Worm (Caenorhabditis elegans) whole organism, midembryonic: ENCODE data around the gene egl-43.

ENCODE experiments used
- T22C8.4 ChIP-seq: fragments of 200-800 bp; sonication (Bioruptor generic); IDR thresholded peaks from 2 replicates; pipeline ENCODE4 v1.3.6; 2022; ENCODE audit warnings: missing genetic modification characterization, missing compliant biosample characterization
- cog-1 ChIP-seq: sonication (generic microtip); optimal IDR thresholded peaks from 2 replicates; lab custom pipeline; 2016; ENCODE audit warnings: missing genetic modification characterization, missing compliant biosample characterization
- flt-1 ChIP-seq: fragments of 200-800 bp; sonication (Bioruptor generic); IDR thresholded peaks from 2 replicates; pipeline ENCODE4 v1.3.6; 2022; ENCODE audit warnings: missing genetic modification characterization, missing compliant biosample characterization
- klf-2 ChIP-seq: fragments of 200-800 bp; sonication (Bioruptor generic); conservative IDR thresholded peaks from 2 replicates; pipeline ENCODE4 v1.3.6; 2022; ENCODE audit warnings: missing genetic modification reagents, missing genetic modification characterization, missing compliant biosample characterization
- med-1 ChIP-seq: sonication (generic microtip); optimal IDR thresholded peaks from 2 replicates; lab custom pipeline; 2017; ENCODE audit warnings: missing genetic modification characterization, mild to moderate bottlenecking, missing compliant biosample characterization, antibody characterized with exemption, missing genetic modification reagents; ENCODE audit not compliant: insufficient read depth
- ref-1 ChIP-seq: fragments of 200-800 bp; sonication (Bioruptor generic); conservative IDR thresholded peaks from 2 replicates; pipeline ENCODE4 v1.3.6; 2022; ENCODE audit warnings: missing genetic modification reagents, missing genetic modification characterization, missing compliant biosample characterization
- tab-1 ChIP-seq: fragments of 200-800 bp; sonication (Bioruptor generic); IDR thresholded peaks from 2 replicates; pipeline ENCODE4 v1.3.6; 2022; ENCODE audit warnings: missing genetic modification characterization, missing compliant biosample characterization
- ztf-23 ChIP-seq: fragments of 200-800 bp; sonication (Bioruptor generic); IDR thresholded peaks from 2 replicates; pipeline ENCODE4 v1.3.6; 2022; ENCODE audit warnings: missing genetic modification reagents, missing genetic modification characterization, missing compliant biosample characterization
- ztf-29 ChIP-seq: fragments of 200-800 bp; sonication (Bioruptor generic); IDR thresholded peaks from 2 replicates; pipeline ENCODE4 v1.3.6; 2022; ENCODE audit warnings: missing genetic modification reagents, missing genetic modification characterization, missing compliant biosample characterization

The egl-43 gene

ce11 chrII:9934570-9934969 lies 20.4 kb upstream of the egl-43 start:
- TF ChIP-seq ztf-29 (GFP tag; lab: Robert Waterston, UW) (no peak), cog-1 (tag; lab: Kevin White, UChicago) (no peak), flt-1 (GFP tag; lab: Robert Waterston, UW) (no peak), klf-2 (no peak), med-1 (GFP tag; lab: Kevin White, UChicago) (no peak), ztf-23 (GFP tag; lab: Robert Waterston, UW) (no peak), ref-1 (GFP tag; lab: Robert Waterston, UW) (no peak)

DNA sequence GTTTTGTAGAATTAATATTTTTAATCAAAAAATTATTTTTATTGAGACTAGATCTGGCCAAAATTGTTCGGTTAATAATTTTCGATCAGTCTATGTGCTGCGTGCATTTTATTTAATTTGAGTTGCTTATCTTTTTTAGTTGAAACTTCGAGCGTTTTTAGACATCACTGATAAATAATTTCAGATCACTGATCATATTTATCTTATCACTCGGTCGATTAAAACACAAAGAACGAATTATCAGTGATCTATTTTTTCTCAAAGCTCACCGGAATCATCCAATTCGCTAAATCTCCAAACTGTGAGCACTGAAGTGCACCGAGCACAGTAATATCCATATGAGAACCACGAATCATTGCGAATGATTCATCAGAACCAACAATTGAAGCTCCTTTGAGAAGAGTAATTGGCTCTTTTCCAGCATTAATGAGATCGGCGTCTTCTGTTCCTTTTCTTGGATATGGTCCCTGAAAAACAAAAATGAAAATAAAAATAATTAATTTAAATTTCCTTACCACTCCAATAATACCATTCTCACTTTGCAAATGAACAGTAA lies 19.9 kb upstream of the egl-43 start:
- no peak for TF ChIP-seq cog-1 (tag; lab: Kevin White, UChicago)
- no peak for TF ChIP-seq flt-1 (GFP tag; lab: Robert Waterston, UW)
- TF ChIP-seq klf-2, result no peak
- no peak for TF ChIP-seq ztf-23 (GFP tag; lab: Robert Waterston, UW)
- TF ChIP-seq med-1 (GFP tag; lab: Kevin White, UChicago), result no peak
- TF ChIP-seq tab-1 (GFP tag; lab: Robert Waterston, UW), result no peak
- TF ChIP-seq ref-1 (GFP tag; lab: Robert Waterston, UW), result no peak
- no peak for TF ChIP-seq ztf-29 (GFP tag; lab: Robert Waterston, UW)
- TF ChIP-seq T22C8.4 (GFP tag; lab: Robert Waterston, UW), result no peak

DNA sequence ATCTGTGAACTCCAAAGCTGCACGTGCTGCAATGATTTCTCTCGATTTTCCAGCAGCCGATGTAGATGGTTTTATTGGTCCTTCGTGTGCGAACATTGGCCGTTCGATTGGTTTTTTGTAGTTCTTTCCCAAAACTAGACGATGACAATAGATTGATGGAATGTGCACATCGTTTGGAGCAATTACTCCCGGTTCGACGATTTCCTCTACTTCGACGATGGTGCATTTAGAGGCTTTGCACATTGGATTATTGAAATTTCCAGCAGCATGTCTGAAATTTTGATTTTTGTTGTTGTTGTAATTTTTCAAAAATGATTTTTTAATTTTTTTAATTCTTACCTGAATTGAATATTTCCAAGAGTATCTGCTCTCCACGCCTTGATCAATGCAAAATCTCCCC lies 19.3 kb upstream of the egl-43 start:
- TF ChIP-seq med-1 (GFP tag; lab: Kevin White, UChicago), result no peak
- no peak for TF ChIP-seq klf-2
- TF ChIP-seq cog-1 (tag; lab: Kevin White, UChicago), result no peak
- no peak for TF ChIP-seq T22C8.4 (GFP tag; lab: Robert Waterston, UW)
- no peak for TF ChIP-seq ztf-29 (GFP tag; lab: Robert Waterston, UW)
- TF ChIP-seq ref-1 (GFP tag; lab: Robert Waterston, UW), result no peak
- no peak for TF ChIP-seq ztf-23 (GFP tag; lab: Robert Waterston, UW)
- TF ChIP-seq tab-1 (GFP tag; lab: Robert Waterston, UW), result no peak
- no peak for TF ChIP-seq flt-1 (GFP tag; lab: Robert Waterston, UW)

DNA sequence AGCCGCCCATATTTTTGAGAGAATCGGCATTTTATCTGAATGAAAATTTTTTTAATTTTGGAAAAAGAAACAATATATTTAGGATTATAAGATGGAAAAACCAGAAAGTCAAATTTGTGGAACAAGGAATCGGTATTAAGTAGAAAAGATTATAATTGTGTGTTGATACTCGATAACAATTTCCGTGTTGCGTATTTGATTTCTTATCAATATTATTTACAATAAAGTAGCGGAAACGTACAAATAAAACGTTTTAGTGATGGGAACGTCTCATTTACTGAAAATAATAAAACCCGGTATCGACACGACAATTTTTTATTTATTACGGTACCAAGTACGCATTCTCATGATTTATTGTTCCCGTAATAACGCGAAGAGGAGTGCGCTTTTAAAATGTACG lies 18.1 kb upstream of the egl-43 start, which contains the start of gene C05C10.3:
C05C10.3 (minus strand) TSS at position 35 of the 400 bp plus-strand sequence.
- no peak for TF ChIP-seq med-1 (GFP tag; lab: Kevin White, UChicago)
- no peak for TF ChIP-seq ztf-23 (GFP tag; lab: Robert Waterston, UW)

DNA sequence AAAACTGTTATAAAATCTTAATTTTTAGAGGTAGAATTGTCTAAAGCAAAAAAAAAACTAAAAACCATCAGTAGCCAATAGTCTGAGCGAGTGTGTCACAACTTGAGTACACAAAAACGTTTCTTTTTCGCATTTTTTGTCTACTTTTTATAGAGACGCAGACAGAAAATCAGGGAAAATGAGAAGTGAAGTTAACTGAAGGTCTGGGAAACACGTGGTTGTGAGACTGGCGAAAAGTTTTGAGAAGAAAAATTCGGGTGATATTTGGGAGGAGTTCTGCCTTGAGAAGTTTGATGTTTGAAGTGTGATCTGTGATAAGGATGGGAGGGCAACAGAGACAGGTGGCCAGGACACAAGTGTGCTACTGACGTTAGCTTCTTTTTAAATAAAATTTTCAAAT lies 17.4 kb upstream of the egl-43 start:
- TF ChIP-seq ztf-23 (GFP tag; lab: Robert Waterston, UW) (no peak), cog-1 (tag; lab: Kevin White, UChicago) (no peak), klf-2 (no peak)

ce11 chrII:9938877-9939276 lies 16.1 kb upstream of the egl-43 start, which contains the start of the genes C05C10.7 and C05C10.5:
Gene C05C10.7, minus strand, starts transcription at chrII:9938971.
Gene C05C10.5, plus strand, starts transcription at chrII:9939040.
- TF ChIP-seq klf-2, result no peak
- TF ChIP-seq ref-1 (GFP tag; lab: Robert Waterston, UW), result no peak
- TF ChIP-seq tab-1 (GFP tag; lab: Robert Waterston, UW), result no peak
- no peak for TF ChIP-seq ztf-29 (GFP tag; lab: Robert Waterston, UW)
- no peak for TF ChIP-seq ztf-23 (GFP tag; lab: Robert Waterston, UW)
- TF ChIP-seq flt-1 (GFP tag; lab: Robert Waterston, UW), result no peak
- no peak for TF ChIP-seq cog-1 (tag; lab: Kevin White, UChicago)
- TF ChIP-seq med-1 (GFP tag; lab: Kevin White, UChicago), result no peak
- no peak for TF ChIP-seq T22C8.4 (GFP tag; lab: Robert Waterston, UW)

- no peak for TF ChIP-seq ref-1 (GFP tag; lab: Robert Waterston, UW)
- TF ChIP-seq tab-1 (GFP tag; lab: Robert Waterston, UW), result no peak; the same call in 1 of the 2 replicates
- TF ChIP-seq ztf-23 (GFP tag; lab: Robert Waterston, UW), result peak; percentile 69; the same call in 1 of the 2 replicates
- peak; percentile 73 for TF ChIP-seq klf-2
- peak; percentile 74; the same call in 1 of the 2 replicates for TF ChIP-seq flt-1 (GFP tag; lab: Robert Waterston, UW)
- TF ChIP-seq med-1 (GFP tag; lab: Kevin White, UChicago), result no peak
- TF ChIP-seq ztf-29 (GFP tag; lab: Robert Waterston, UW), result peak; percentile 54; the same call in 1 of the 2 replicates
- TF ChIP-seq T22C8.4 (GFP tag; lab: Robert Waterston, UW), result no peak
- peak; percentile 64 for TF ChIP-seq cog-1 (tag; lab: Kevin White, UChicago)
Observed at ce11 chrII:9940430-9940829, 14.6 kb upstream of the egl-43 start, which contains the start of gene ufd-3. Gene ufd-3, plus strand, starts transcription at chrII:9940753.

- no peak for TF ChIP-seq med-1 (GFP tag; lab: Kevin White, UChicago)
- no peak for TF ChIP-seq ref-1 (GFP tag; lab: Robert Waterston, UW)
- no peak for TF ChIP-seq flt-1 (GFP tag; lab: Robert Waterston, UW)
Observed at ce11 chrII:9943246-9943645, 11.7 kb upstream of the egl-43 start.

- TF ChIP-seq med-1 (GFP tag; lab: Kevin White, UChicago), result no peak
- no peak for TF ChIP-seq T22C8.4 (GFP tag; lab: Robert Waterston, UW)
- TF ChIP-seq klf-2, result no peak
- no peak for TF ChIP-seq tab-1 (GFP tag; lab: Robert Waterston, UW)
- TF ChIP-seq ztf-23 (GFP tag; lab: Robert Waterston, UW), result no peak
- TF ChIP-seq ref-1 (GFP tag; lab: Robert Waterston, UW), result no peak
- no peak for TF ChIP-seq flt-1 (GFP tag; lab: Robert Waterston, UW)
- no peak for TF ChIP-seq ztf-29 (GFP tag; lab: Robert Waterston, UW)
- no peak for TF ChIP-seq cog-1 (tag; lab: Kevin White, UChicago)
Observed at ce11 chrII:9943837-9944236, 11.1 kb upstream of the egl-43 start, which contains the start of gene flad-1. Gene flad-1, plus strand, starts transcription at chrII:9944137.
